Fruit fly (Drosophila melanogaster): Measurements from ENCODE around the gene lcs.

DNA sequence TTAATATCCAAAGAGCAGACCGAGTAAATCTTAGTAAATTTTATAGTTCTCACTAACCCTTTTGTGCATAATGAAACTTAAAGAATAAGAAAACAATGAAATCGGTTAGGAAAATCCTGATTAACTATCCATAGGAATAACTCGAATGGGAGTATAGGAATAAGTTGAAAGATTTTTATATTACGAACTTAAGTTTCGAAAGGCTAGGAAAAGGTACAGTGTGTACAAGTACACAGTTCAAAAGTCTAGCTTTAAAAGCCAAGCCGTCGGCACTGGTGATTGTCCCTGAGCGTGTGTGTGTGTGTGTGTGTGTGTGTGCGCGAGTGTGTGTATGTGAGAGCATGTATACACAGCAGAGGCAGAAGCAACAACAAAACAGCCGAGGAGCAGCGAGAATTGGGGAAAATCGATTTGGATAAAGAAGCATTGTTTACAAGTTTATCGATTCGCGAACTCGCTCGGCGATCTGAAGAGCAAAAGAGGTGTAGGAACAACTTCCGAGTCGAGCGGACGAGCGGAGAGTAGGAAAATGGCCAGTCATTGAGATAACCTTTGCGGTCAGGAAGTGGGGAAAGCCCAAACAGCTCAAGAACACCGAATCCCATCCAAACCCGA, 45.8 kb downstream of the lcs start:
- TF ChIP-seq insv (optimal IDR thresholded peaks at IDR 0.05) (no peak), psq (optimal IDR thresholded peaks at IDR 0.05) (no peak)

Data from Kc167 (cell line).